Worm (Caenorhabditis elegans): Measurements from ENCODE around the gene C15B12.9.

- TF ChIP-seq elt-4 (tag; optimal IDR thresholded peaks at IDR 0.05) (no peak), hlh-13 (GFP tag; optimal IDR thresholded peaks at IDR 0.05) (no peak), elt-2 (tag; optimal IDR thresholded peaks at IDR 0.05) (no peak), ceh-48 (tag; optimal IDR thresholded peaks at IDR 0.05) (no peak), hlh-30 (tag; optimal IDR thresholded peaks at IDR 0.05; ENCODE audit: insufficient read depth) (no peak), ztf-16 (tag; optimal IDR thresholded peaks at IDR 0.05) (no peak), pqm-1 (tag; optimal IDR thresholded peaks at IDR 0.05) (no peak), pat-9 (tag; optimal IDR thresholded peaks at IDR 0.05) (no peak), F13H6.1 (tag; optimal IDR thresholded peaks at IDR 0.05) (no peak), ama-1 (optimal IDR thresholded peaks at IDR 0.05) (no peak), fkh-10 (GFP tag; optimal IDR thresholded peaks at IDR 0.05) (no peak)
Observed at ce11 chrX:6455157-6455556, 13.4 kb upstream of the C15B12.9 start, which contains the start of gene nas-33.

All from whole organism, late embryonic.